Fruit fly (Drosophila melanogaster): Measurements from ENCODE around the gene CG8611.

Gene CG8611

DNA sequence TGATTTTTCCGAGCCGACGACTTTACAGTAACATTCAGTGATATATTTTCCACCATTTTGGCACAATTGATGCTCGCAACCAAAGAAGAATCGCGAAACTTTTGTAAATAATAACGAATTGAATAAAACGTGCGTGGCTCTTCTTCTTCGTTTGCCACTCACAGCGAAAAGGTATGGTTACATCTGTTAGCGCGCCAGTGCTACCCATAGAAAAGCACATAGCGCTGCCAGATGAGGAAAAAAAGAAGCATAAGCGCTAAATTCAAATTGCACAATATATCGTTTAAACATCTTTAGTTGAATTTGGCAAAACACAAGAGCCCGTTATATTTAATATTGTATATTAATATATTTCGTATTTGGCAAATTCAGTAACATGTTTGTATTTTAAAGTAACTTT is at the start of gene CG8611:
Gene CG8611, minus strand, starts transcription at position 159 of the 400 bp plus-strand sequence.
- TF ChIP-seq Crg-1 (GFP tag; optimal IDR thresholded peaks at IDR 0.05), result no peak
- TF ChIP-seq cic (GFP tag; optimal IDR thresholded peaks at IDR 0.05), result no peak
- TF ChIP-seq kay (GFP tag; ENCODE audit: borderline replicate concordance), result no peak
- TF ChIP-seq Mnt (GFP tag; optimal IDR thresholded peaks at IDR 0.05), result peak; percentile 92
- TF ChIP-seq cnc (optimal IDR thresholded peaks at IDR 0.05), result no peak

DNA sequence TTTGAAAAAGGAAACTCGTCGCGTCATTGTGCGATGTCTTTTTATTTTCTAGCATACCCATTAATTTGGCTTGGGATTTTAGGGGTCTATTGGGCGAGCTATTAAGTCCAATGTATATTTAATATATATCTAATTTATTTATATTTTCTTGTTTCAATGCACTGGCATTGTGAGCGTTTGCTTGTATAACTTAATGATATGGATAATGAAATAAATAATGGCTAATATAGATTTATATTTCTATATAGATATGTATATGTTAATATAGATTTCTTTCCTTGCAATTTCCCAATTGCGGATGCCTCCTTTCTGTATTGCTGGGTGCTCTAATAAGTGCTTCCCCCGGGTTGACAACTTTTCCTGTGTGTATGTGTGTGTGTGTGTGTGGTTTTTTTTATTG is 49.6 kb upstream of the CG8611 start:
- no peak for TF ChIP-seq pad (GFP tag; optimal IDR thresholded peaks at IDR 0.05)
- TF ChIP-seq cic (GFP tag; optimal IDR thresholded peaks at IDR 0.05), result no peak
- TF ChIP-seq cnc (optimal IDR thresholded peaks at IDR 0.05), result no peak
- no peak for TF ChIP-seq ovo (GFP tag; optimal IDR thresholded peaks at IDR 0.05)
- TF ChIP-seq CG1620 (GFP tag; optimal IDR thresholded peaks at IDR 0.05), result no peak
- no peak for TF ChIP-seq Mnt (GFP tag; optimal IDR thresholded peaks at IDR 0.05)
- no peak for TF ChIP-seq kay (GFP tag; ENCODE audit: borderline replicate concordance)
- TF ChIP-seq bab1 (GFP tag; optimal IDR thresholded peaks at IDR 0.05), result no peak
- TF ChIP-seq CG5204 (GFP tag; optimal IDR thresholded peaks at IDR 0.05), result no peak

DNA sequence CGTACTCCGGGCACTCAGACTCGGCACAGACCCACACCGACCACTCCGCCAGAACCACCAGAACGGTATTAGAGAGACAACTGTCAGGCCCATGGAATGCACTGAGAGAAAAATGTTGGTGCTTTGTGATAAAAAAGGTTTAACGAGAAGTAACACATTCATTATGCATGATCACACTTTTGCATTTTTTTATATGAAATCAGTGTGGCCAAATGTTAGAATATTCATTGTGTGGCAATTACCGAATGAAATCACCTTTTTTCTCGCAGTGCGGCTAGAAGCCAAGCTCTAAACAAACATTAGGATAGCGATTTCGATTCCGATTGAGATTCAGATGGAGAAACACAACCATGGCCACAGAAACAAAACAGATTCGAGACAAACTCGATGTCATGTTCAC is 43.6 kb upstream of the CG8611 start:
- TF ChIP-seq toe (GFP tag; optimal IDR thresholded peaks at IDR 0.05) (no peak), Mnt (GFP tag; optimal IDR thresholded peaks at IDR 0.05) (no peak), Clk (GFP tag; optimal IDR thresholded peaks at IDR 0.05) (no peak), Hr96 (GFP tag; optimal IDR thresholded peaks at IDR 0.05) (no peak), CG7101 (tag; optimal IDR thresholded peaks at IDR 0.05) (no peak), cnc (optimal IDR thresholded peaks at IDR 0.05) (no peak), pad (GFP tag; optimal IDR thresholded peaks at IDR 0.05) (no peak), kay (GFP tag; ENCODE audit: borderline replicate concordance) (no peak), Crg-1 (GFP tag; optimal IDR thresholded peaks at IDR 0.05) (no peak), CG7045 (GFP tag; optimal IDR thresholded peaks at IDR 0.05) (no peak), tj (GFP tag; optimal IDR thresholded peaks at IDR 0.05) (no peak), CG1620 (GFP tag; optimal IDR thresholded peaks at IDR 0.05) (no peak), ovo (GFP tag; optimal IDR thresholded peaks at IDR 0.05) (no peak), CG5204 (GFP tag; optimal IDR thresholded peaks at IDR 0.05) (no peak), CG33017 (tag; optimal IDR thresholded peaks at IDR 0.05) (no peak), cic (GFP tag; optimal IDR thresholded peaks at IDR 0.05) (no peak), CG12768 (GFP tag; optimal IDR thresholded peaks at IDR 0.05) (no peak)

DNA sequence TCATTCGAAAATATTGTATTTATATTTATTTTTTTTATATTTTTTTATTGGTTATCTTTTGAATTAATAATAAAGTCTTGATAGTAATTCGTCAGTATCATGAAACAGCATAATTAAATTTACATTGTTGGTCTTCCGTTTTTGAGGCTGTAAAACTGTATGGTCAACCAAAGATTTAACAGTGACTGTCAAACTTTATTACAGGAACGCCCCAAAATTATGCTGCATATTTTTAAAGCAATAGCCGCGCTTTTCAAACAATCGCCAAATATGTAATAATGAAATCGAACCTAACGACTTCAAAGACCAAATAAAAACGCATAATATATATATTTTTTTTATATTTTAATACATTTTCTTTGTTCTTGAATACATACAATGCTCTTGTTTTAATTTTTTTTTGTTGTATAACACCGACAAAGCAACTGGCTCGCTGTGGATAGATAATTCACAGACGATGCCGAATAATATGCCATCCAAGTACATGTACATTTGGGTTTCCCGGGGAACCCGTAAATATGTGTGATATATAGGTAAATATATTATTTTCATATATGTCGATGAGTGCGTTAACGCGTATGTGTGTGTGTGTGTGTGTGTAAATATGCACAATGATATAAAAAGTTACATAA is 34.0 kb upstream of the CG8611 start:
- TF ChIP-seq Crg-1 (GFP tag; optimal IDR thresholded peaks at IDR 0.05) (no peak), bab1 (GFP tag; optimal IDR thresholded peaks at IDR 0.05) (peak; percentile 6)

DNA sequence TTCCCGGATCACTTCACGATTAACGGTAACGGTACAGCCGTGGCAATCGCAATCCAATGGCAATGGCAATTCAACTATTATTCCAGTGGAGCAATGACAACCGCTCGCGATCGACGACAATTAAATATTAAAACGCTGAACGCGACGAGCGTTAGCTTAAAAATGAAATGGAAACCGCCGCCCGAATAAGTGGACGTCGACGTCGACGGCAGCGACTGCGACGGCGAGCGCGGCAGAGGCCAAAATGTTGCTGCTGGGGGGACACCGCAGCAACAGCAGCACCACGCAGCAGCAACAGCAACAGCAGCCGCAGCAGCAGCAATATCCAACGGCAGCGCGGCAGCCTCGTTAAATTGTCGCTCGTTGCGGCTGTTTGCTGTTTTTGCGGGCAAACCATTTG is 30.5 kb upstream of the CG8611 start, which contains the start of gene CG8568:
Gene CG8568, minus strand, starts transcription at position 101 of the 400 bp plus-strand sequence.
- TF ChIP-seq kay (GFP tag; ENCODE audit: borderline replicate concordance), result no peak
- TF ChIP-seq CG11617 (GFP tag; optimal IDR thresholded peaks at IDR 0.05), result no peak
- no peak for TF ChIP-seq cic (GFP tag; optimal IDR thresholded peaks at IDR 0.05)
- no peak for TF ChIP-seq CG33017 (tag; optimal IDR thresholded peaks at IDR 0.05)
- no peak for TF ChIP-seq toe (GFP tag; optimal IDR thresholded peaks at IDR 0.05)
- TF ChIP-seq cnc (optimal IDR thresholded peaks at IDR 0.05), result no peak
- TF ChIP-seq CG12768 (GFP tag; optimal IDR thresholded peaks at IDR 0.05), result no peak
- TF ChIP-seq CG7101 (tag; optimal IDR thresholded peaks at IDR 0.05), result no peak
- TF ChIP-seq Crg-1 (GFP tag; optimal IDR thresholded peaks at IDR 0.05), result no peak
- no peak for TF ChIP-seq ovo (GFP tag; optimal IDR thresholded peaks at IDR 0.05)
- no peak for TF ChIP-seq tj (GFP tag; optimal IDR thresholded peaks at IDR 0.05)
- no peak for TF ChIP-seq CG14711 (tag; optimal IDR thresholded peaks at IDR 0.05)
- no peak for TF ChIP-seq Hr96 (GFP tag; optimal IDR thresholded peaks at IDR 0.05)
- TF ChIP-seq pad (GFP tag; optimal IDR thresholded peaks at IDR 0.05), result no peak
- TF ChIP-seq CG1620 (GFP tag; optimal IDR thresholded peaks at IDR 0.05), result no peak
- no peak for TF ChIP-seq Clk (GFP tag; optimal IDR thresholded peaks at IDR 0.05)
- TF ChIP-seq Mnt (GFP tag; optimal IDR thresholded peaks at IDR 0.05), result no peak
- TF ChIP-seq bab1 (GFP tag; optimal IDR thresholded peaks at IDR 0.05), result no peak
- TF ChIP-seq CG7045 (GFP tag; optimal IDR thresholded peaks at IDR 0.05), result no peak

DNA sequence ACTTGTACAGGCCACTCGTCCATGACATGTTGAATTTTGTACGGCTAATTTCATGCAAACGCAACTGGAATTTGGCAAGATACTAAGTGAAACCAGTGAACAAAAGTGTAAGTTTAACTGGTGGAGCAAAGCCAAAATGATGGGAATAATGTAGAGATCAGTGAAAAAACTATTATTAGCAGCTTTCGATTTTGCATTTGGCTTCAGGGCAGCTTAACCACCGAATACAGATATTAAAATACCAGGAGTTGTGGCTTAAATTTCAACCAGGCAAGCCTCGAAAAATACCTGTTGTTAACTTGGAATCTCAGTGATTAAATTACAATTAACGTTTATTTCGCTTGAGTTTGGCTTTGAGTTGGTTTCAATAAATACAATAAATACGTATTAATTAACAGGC is 26.7 kb upstream of the CG8611 start, which contains the start of gene p-cup:
Gene p-cup, minus strand, starts transcription at position 101 of the 400 bp plus-strand sequence.
- TF ChIP-seq cic (GFP tag; optimal IDR thresholded peaks at IDR 0.05) (no peak), tj (GFP tag; optimal IDR thresholded peaks at IDR 0.05) (no peak), Crg-1 (GFP tag; optimal IDR thresholded peaks at IDR 0.05) (no peak), Hr96 (GFP tag; optimal IDR thresholded peaks at IDR 0.05) (no peak), kay (GFP tag; ENCODE audit: borderline replicate concordance) (no peak), Mnt (GFP tag; optimal IDR thresholded peaks at IDR 0.05) (no peak), Clk (GFP tag; optimal IDR thresholded peaks at IDR 0.05) (no peak), CG7101 (tag; optimal IDR thresholded peaks at IDR 0.05) (no peak), CG7045 (GFP tag; optimal IDR thresholded peaks at IDR 0.05) (no peak), CG12768 (GFP tag; optimal IDR thresholded peaks at IDR 0.05) (no peak), CG5204 (GFP tag; optimal IDR thresholded peaks at IDR 0.05) (no peak)

- TF ChIP-seq CG7101 (tag; optimal IDR thresholded peaks at IDR 0.05) (no peak), Mnt (GFP tag; optimal IDR thresholded peaks at IDR 0.05) (no peak), toe (GFP tag; optimal IDR thresholded peaks at IDR 0.05) (no peak), CG5204 (GFP tag; optimal IDR thresholded peaks at IDR 0.05) (no peak), CG33017 (tag; optimal IDR thresholded peaks at IDR 0.05) (no peak), ovo (GFP tag; optimal IDR thresholded peaks at IDR 0.05) (no peak)
These were observed 21.9 kb upstream of the CG8611 start, which contains the start of the genes CG12994 and CG46464 for dm6 chrX:17443880-17444279. TSS of gene CG12994 (minus strand) at chrX:17443994. TSS of gene CG46464 (minus strand) at chrX:17443994.

All from whole organism, adult.